Worm (Caenorhabditis elegans): ENCODE results near the gene mnk-1.

DNA sequence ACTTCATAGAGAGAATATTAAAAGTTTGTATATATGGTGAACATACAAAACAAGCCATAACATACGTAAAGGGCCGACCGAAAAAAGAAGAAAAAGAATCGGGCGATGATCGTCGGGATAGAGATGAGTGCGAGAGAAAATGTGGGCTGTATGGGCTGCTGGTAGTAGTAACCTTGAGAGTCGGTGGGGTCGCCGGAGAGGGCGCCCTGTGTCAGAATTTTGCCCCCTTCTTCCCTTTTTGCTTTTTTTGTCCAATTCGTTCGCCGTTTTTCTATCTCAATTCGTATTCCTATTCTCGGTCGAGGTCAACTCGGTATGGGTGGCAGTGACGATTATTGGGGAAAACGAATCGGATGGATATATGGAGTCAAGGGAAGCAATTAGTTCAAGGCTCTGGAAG lies 48.9 kb downstream of the mnk-1 start:
- no peak for TF ChIP-seq flt-1 (GFP tag; IDR thresholded peaks at IDR 0.05)
- no peak for TF ChIP-seq ceh-13 (GFP tag; optimal IDR thresholded peaks at IDR 0.05)
- no peak for TF ChIP-seq ets-7 (tag; optimal IDR thresholded peaks at IDR 0.05)
- TF ChIP-seq aly-1 (tag; optimal IDR thresholded peaks at IDR 0.05), result no peak
- TF ChIP-seq hmg-4 (GFP tag; optimal IDR thresholded peaks at IDR 0.05), result peak; percentile 18
- TF ChIP-seq ama-1 (optimal IDR thresholded peaks at IDR 0.05), result no peak

Data from whole organism, early embryonic.